Worm (Caenorhabditis elegans) whole organism, L4/young adult: ENCODE results near the gene Y38C1AA.12.

ENCODE experiments used
- W03F9.2 ChIP-seq: fragments of 150-350 bp; optimal IDR thresholded peaks from 2 replicates; lab custom pipeline; 2014; ENCODE audit warnings: missing biosample characterization, missing genetic modification characterization
- dao-5 ChIP-seq: sonication (generic microtip); optimal IDR thresholded peaks from 2 replicates; lab custom pipeline; 2016; ENCODE audit warnings: missing genotype, missing genetic modification characterization, moderate library complexity, missing compliant biosample characterization
- him-1 ChIP-seq: sonication (generic microtip); optimal IDR thresholded peaks from 2 replicates; lab custom pipeline; 2016; ENCODE audit warnings: missing genotype, missing genetic modification reagents, missing genetic modification characterization, missing compliant biosample characterization

Y38C1AA.12 gene

DNA sequence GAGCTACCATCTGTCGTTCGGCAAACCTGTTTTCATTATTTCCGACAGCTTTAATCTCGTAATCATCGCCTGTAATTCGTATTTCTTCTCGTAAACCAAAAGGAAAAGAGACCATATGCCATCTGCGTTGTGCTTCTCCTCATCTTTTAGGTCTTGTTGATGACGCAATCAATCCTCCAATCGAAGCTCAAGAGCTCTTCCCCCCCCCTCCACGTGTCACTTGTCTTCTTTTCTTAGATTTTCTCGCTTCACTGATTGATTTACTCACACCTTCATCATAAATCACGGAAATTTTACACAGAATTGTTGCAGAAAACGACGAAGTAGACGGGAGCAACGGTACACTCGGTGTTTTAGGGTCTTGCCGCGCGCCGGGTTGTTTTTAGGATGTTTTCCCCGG is 13.4 kb upstream of the Y38C1AA.12 start, which contains the start of gene tcl-2:
tcl-2 (plus strand) TSS at position 388 of the 400 bp plus-strand sequence.
- TF ChIP-seq him-1 (tag; lab: Kevin White, UChicago), result no peak
- no peak for TF ChIP-seq dao-5 (tag; lab: Kevin White, UChicago)
- TF ChIP-seq W03F9.2 (tag; lab: Kevin White, UChicago), result no peak

ce11 chrIV:179700-180099 is 12.4 kb upstream of the Y38C1AA.12 start:
- TF ChIP-seq W03F9.2 (tag; lab: Kevin White, UChicago) (no peak), him-1 (tag; lab: Kevin White, UChicago) (no peak), dao-5 (tag; lab: Kevin White, UChicago) (no peak)

DNA sequence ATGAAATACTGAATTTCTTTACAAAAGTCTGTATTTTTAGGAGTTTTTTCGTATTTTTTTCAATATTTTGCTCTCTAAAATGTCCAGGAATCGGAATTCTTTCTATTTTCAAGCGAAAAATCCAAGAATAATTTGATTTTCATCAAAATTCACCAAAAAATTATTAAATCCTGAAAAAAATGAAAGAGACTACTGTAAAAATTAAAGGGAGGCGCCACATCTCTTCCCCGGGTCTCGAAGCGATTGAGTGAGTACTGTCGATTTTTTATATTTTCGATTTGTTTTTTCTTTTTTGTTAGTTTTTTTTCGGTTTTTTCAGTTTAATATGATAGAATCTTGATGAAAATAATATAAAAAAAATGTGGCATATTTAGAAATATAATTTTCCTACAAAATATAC is 8.5 kb upstream of the Y38C1AA.12 start:
- TF ChIP-seq him-1 (tag; lab: Kevin White, UChicago), result no peak
- TF ChIP-seq dao-5 (tag; lab: Kevin White, UChicago), result no peak
- no peak for TF ChIP-seq W03F9.2 (tag; lab: Kevin White, UChicago)

DNA sequence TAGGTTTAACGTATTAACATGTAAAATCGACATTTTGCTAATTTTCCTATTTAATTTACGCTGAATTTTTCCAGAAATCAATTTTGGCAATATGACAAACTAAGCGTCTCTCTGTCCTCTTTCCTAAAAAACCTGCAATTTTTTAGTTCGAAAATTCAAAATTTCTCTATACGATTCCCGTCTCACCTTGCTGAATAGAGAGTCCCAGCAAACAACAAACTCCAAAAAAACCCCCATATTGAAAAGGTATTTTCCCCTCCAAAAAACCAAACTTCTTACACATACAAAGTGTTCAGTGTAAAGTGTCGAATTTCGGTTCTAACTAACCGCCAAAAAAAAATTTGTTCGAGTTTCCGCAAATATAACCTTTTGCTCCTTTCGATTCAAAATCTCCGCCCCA is 7.9 kb upstream of the Y38C1AA.12 start, which contains the start of gene pnc-1:
pnc-1 (plus strand) TSS at position 301 of the 400 bp plus-strand sequence.
- no peak for TF ChIP-seq W03F9.2 (tag; lab: Kevin White, UChicago)
- no peak for TF ChIP-seq dao-5 (tag; lab: Kevin White, UChicago)
- TF ChIP-seq him-1 (tag; lab: Kevin White, UChicago), result no peak

ce11 chrIV:186110-186509 is 5.9 kb upstream of the Y38C1AA.12 start:
- TF ChIP-seq W03F9.2 (tag; lab: Kevin White, UChicago), result no peak
- TF ChIP-seq him-1 (tag; lab: Kevin White, UChicago), result no peak
- TF ChIP-seq dao-5 (tag; lab: Kevin White, UChicago), result no peak

DNA sequence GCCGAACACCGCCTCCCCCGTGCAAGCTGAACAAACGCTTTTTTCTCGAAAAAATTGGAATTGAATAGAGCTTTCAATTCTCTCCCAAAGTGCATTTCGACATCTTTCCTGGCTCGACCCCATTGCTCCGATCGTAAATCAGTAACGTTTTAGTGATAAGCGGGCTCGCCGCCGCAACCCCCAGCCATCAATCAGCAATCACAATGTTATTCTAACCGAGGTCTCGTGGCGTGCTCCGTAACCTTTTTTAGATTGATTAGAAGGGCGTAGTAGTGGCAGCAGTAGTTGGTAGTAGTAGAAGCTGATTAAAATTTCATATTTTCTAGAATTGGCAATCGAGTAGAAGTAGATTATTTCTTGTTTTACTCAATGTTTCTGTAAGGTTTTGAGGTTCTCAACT is 4.7 kb upstream of the Y38C1AA.12 start:
- TF ChIP-seq him-1 (tag; lab: Kevin White, UChicago) (no peak), W03F9.2 (tag; lab: Kevin White, UChicago) (no peak), dao-5 (tag; lab: Kevin White, UChicago) (no peak)

ce11 chrIV:189087-189486 is 3.0 kb upstream of the Y38C1AA.12 start:
- no peak for TF ChIP-seq him-1 (tag; lab: Kevin White, UChicago)
- TF ChIP-seq dao-5 (tag; lab: Kevin White, UChicago), result no peak
- TF ChIP-seq W03F9.2 (tag; lab: Kevin White, UChicago), result no peak

- TF ChIP-seq him-1 (tag; lab: Kevin White, UChicago), result no peak
- no peak for TF ChIP-seq dao-5 (tag; lab: Kevin White, UChicago)
- no peak for TF ChIP-seq W03F9.2 (tag; lab: Kevin White, UChicago)
Measured at ce11 chrIV:194442-194841, 2.4 kb downstream of the Y38C1AA.12 start, which contains the start of gene csn-3. csn-3 (plus strand) TSS chrIV:194742.

ce11 chrIV:202921-203652 is 11.0 kb downstream of the Y38C1AA.12 start, which contains the start of gene gfrp-1:
gfrp-1 (plus strand) TSS chrIV:203602.
- TF ChIP-seq dao-5 (tag; lab: Kevin White, UChicago) (no peak), W03F9.2 (tag; lab: Kevin White, UChicago) (no peak), him-1 (tag; lab: Kevin White, UChicago) (no peak)

ce11 chrIV:204998-205397 is 12.9 kb downstream of the Y38C1AA.12 start, which contains the start of gene coa-1:
coa-1 (plus strand) TSS chrIV:205298.
- TF ChIP-seq him-1 (tag; lab: Kevin White, UChicago), result no peak
- TF ChIP-seq dao-5 (tag; lab: Kevin White, UChicago), result no peak
- TF ChIP-seq W03F9.2 (tag; lab: Kevin White, UChicago), result no peak

ce11 chrIV:207885-208284 is 15.8 kb downstream of the Y38C1AA.12 start, which contains the start of gene Y38C1AA.1:
Y38C1AA.1 (plus strand) TSS chrIV:208185.
- no peak for TF ChIP-seq dao-5 (tag; lab: Kevin White, UChicago)
- no peak for TF ChIP-seq W03F9.2 (tag; lab: Kevin White, UChicago)
- no peak for TF ChIP-seq him-1 (tag; lab: Kevin White, UChicago)

ce11 chrIV:210591-210990 is 18.5 kb downstream of the Y38C1AA.12 start:
- no peak for TF ChIP-seq him-1 (tag; lab: Kevin White, UChicago)
- TF ChIP-seq W03F9.2 (tag; lab: Kevin White, UChicago), result no peak
- no peak for TF ChIP-seq dao-5 (tag; lab: Kevin White, UChicago)

DNA sequence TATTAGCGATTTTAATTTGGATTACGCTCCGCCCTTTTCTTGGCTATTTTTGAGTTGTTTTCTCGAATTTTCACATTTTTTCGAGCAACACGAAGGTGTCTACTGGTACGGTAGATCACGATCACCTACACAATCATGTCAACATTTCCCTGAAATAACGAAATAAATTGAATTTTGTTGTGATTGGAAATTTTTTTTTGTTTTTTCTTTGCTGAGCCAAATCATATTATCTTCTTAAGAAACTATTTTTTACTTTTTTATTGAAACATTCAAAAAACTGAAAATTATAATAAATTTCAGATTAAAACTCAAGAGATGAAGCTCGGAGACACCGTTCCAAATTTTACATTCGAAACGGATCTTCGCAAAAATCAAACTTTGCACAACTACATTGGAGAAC is 26.2 kb downstream of the Y38C1AA.12 start, which contains the start of gene prdx-6:
prdx-6 (plus strand) TSS at position 301 of the 400 bp plus-strand sequence.
- TF ChIP-seq him-1 (tag; lab: Kevin White, UChicago) (no peak), W03F9.2 (tag; lab: Kevin White, UChicago) (no peak), dao-5 (tag; lab: Kevin White, UChicago) (no peak)
